Worm (Caenorhabditis elegans) whole organism, late embryonic: ENCODE measurements around the gene math-25.

Source experiments
- C38D4.7 ChIP-seq: fragments of 200-800 bp; sonication (Bioruptor generic); optimal IDR thresholded peaks from 2 replicates; lab custom pipeline; 2018; ENCODE audit warnings: mild to moderate bottlenecking, missing genetic modification characterization, moderate library complexity, missing compliant biosample characterization
- F13H6.1 ChIP-seq: sonication (generic microtip); optimal IDR thresholded peaks from 2 replicates; lab custom pipeline; 2016; ENCODE audit warnings: missing genetic modification characterization, missing compliant biosample characterization
- K09A11.1 ChIP-seq: sonication (generic microtip); optimal IDR thresholded peaks from 2 replicates; lab custom pipeline; 2017; ENCODE audit warnings: antibody characterized with exemption, mild to moderate bottlenecking, missing genetic modification characterization, missing compliant biosample characterization; ENCODE audit not compliant: insufficient read depth
- ahr-1 ChIP-seq: sonication (generic microtip); optimal IDR thresholded peaks from 2 replicates; lab custom pipeline; 2016; ENCODE audit warnings: missing genetic modification characterization, missing compliant biosample characterization
- ama-1 ChIP-seq: fragments of 150-350 bp; optimal IDR thresholded peaks from 2 replicates; lab custom pipeline; 2014
- ceh-14 ChIP-seq: sonication (generic microtip); optimal IDR thresholded peaks from 2 replicates; lab custom pipeline; 2016; ENCODE audit warnings: missing genotype, missing genetic modification characterization, missing compliant biosample characterization
- ceh-2 ChIP-seq: sonication (generic microtip); optimal IDR thresholded peaks from 2 replicates; lab custom pipeline; 2016; ENCODE audit warnings: missing genotype, missing genetic modification characterization, missing compliant biosample characterization
- ceh-24 ChIP-seq: sonication (generic microtip); optimal IDR thresholded peaks from 2 replicates; lab custom pipeline; 2016; ENCODE audit warnings: mild to moderate bottlenecking, missing genetic modification characterization, missing compliant biosample characterization
- ceh-30 ChIP-seq: fragments of 150-350 bp; optimal IDR thresholded peaks from 2 replicates; lab custom pipeline; 2014; ENCODE audit warnings: missing biosample characterization, missing genetic modification characterization
- ceh-45 ChIP-seq: fragments of 200-800 bp; sonication (Bioruptor generic); IDR thresholded peaks from 2 replicates; pipeline ENCODE4 v1.3.6; 2022; ENCODE audit warnings: missing genetic modification reagents, missing genetic modification characterization, missing compliant biosample characterization
- ceh-6 ChIP-seq: fragments of 200-800 bp; sonication (Bioruptor generic); optimal IDR thresholded peaks from 2 replicates; lab custom pipeline; 2018; ENCODE audit warnings: mild to moderate bottlenecking, missing genetic modification characterization, missing compliant biosample characterization
- ceh-9 ChIP-seq: sonication (generic microtip); optimal IDR thresholded peaks from 2 replicates; lab custom pipeline; 2016; ENCODE audit warnings: mild to moderate bottlenecking, missing genetic modification characterization, inconsistent platforms, missing compliant biosample characterization
- che-1 ChIP-seq: sonication (generic microtip); optimal IDR thresholded peaks from 2 replicates; lab custom pipeline; 2016; ENCODE audit warnings: mild to moderate bottlenecking, missing genetic modification characterization, missing compliant biosample characterization
- dmd-4 ChIP-seq: sonication (generic microtip); optimal IDR thresholded peaks from 2 replicates; lab custom pipeline; 2016; ENCODE audit warnings: borderline replicate concordance, missing genetic modification characterization, missing compliant biosample characterization
- dve-1 ChIP-seq: sonication (generic microtip); optimal IDR thresholded peaks from 2 replicates; lab custom pipeline; 2017; ENCODE audit warnings: antibody characterized with exemption, mild to moderate bottlenecking, missing genetic modification characterization, missing compliant biosample characterization
- elt-2 ChIP-seq: sonication (generic microtip); optimal IDR thresholded peaks from 2 replicates; lab custom pipeline; 2016; ENCODE audit warnings: missing genetic modification reagents, missing genetic modification characterization, missing compliant biosample characterization
- elt-4 ChIP-seq: sonication (generic microtip); optimal IDR thresholded peaks from 2 replicates; lab custom pipeline; 2016; ENCODE audit warnings: missing genetic modification characterization, missing compliant biosample characterization
- ets-4 ChIP-seq: sonication (generic microtip); optimal IDR thresholded peaks from 2 replicates; lab custom pipeline; 2016; ENCODE audit warnings: missing genetic modification characterization, missing compliant biosample characterization
- eyg-1 ChIP-seq: sonication (generic microtip); optimal IDR thresholded peaks from 2 replicates; lab custom pipeline; 2016; ENCODE audit warnings: missing genotype, missing genetic modification characterization, missing compliant biosample characterization
- fax-1 ChIP-seq: sonication (generic microtip); optimal IDR thresholded peaks from 2 replicates; lab custom pipeline; 2016; ENCODE audit warnings: missing genotype, missing genetic modification characterization, missing compliant biosample characterization
- fkh-10 ChIP-seq: fragments of 150-350 bp; optimal IDR thresholded peaks from 2 replicates; lab custom pipeline; 2014; ENCODE audit warnings: missing biosample characterization, missing genetic modification reagents, missing genetic modification characterization
- hlh-13 ChIP-seq: fragments of 200-800 bp; sonication (Bioruptor generic); optimal IDR thresholded peaks from 2 replicates; lab custom pipeline; 2018; ENCODE audit warnings: mild to moderate bottlenecking, missing genetic modification characterization, missing compliant biosample characterization
- hlh-15 ChIP-seq: sonication (generic microtip); optimal IDR thresholded peaks from 2 replicates; lab custom pipeline; 2016; ENCODE audit warnings: missing genetic modification characterization, missing compliant biosample characterization
- hlh-6 ChIP-seq: sonication (generic microtip); optimal IDR thresholded peaks from 2 replicates; lab custom pipeline; 2016; ENCODE audit warnings: missing genotype, missing genetic modification characterization, missing compliant biosample characterization
- hlh-8 ChIP-seq: sonication (generic microtip); optimal IDR thresholded peaks from 2 replicates; lab custom pipeline; 2016; ENCODE audit warnings: missing genotype, missing genetic modification characterization, missing compliant biosample characterization
- lim-6 ChIP-seq: sonication (generic microtip); optimal IDR thresholded peaks from 2 replicates; lab custom pipeline; 2016; ENCODE audit warnings: missing genetic modification characterization, missing compliant biosample characterization
- madf-2 ChIP-seq: sonication (generic microtip); optimal IDR thresholded peaks from 2 replicates; lab custom pipeline; 2017; ENCODE audit warnings: missing genetic modification characterization, missing compliant biosample characterization
- mec-3 ChIP-seq: sonication (generic microtip); optimal IDR thresholded peaks from 2 replicates; lab custom pipeline; 2016; ENCODE audit warnings: borderline replicate concordance, missing genetic modification characterization, missing compliant biosample characterization
- npax-4 ChIP-seq: sonication (generic microtip); optimal IDR thresholded peaks from 2 replicates; lab custom pipeline; 2016; ENCODE audit warnings: missing genetic modification characterization, missing compliant biosample characterization
- odd-2 ChIP-seq: sonication (generic microtip); optimal IDR thresholded peaks from 2 replicates; lab custom pipeline; 2017; ENCODE audit warnings: antibody characterized with exemption, mild to moderate bottlenecking, missing genetic modification characterization, missing compliant biosample characterization
- pag-3 ChIP-seq: sonication (generic microtip); optimal IDR thresholded peaks from 2 replicates; lab custom pipeline; 2016; ENCODE audit warnings: missing compliant biosample characterization, missing genetic modification characterization, borderline replicate concordance
- pax-1 ChIP-seq: fragments of 150-350 bp; optimal IDR thresholded peaks from 2 replicates; lab custom pipeline; 2014; ENCODE audit warnings: missing biosample characterization, missing genetic modification characterization
- pha-2 ChIP-seq: sonication (generic microtip); optimal IDR thresholded peaks from 2 replicates; lab custom pipeline; 2017; ENCODE audit warnings: mild to moderate bottlenecking, missing genetic modification characterization, missing compliant biosample characterization
- pqm-1 ChIP-seq: sonication (generic microtip); optimal IDR thresholded peaks from 2 replicates; lab custom pipeline; 2016; ENCODE audit warnings: missing genetic modification characterization, missing compliant biosample characterization
- ref-2 ChIP-seq: sonication (generic microtip); optimal IDR thresholded peaks from 2 replicates; lab custom pipeline; 2016; ENCODE audit warnings: missing genetic modification characterization, missing compliant biosample characterization
- sdc-2 ChIP-seq: sonication (generic microtip); optimal IDR thresholded peaks from 2 replicates; lab custom pipeline; 2016; ENCODE audit warnings: missing genotype, missing genetic modification characterization, missing compliant biosample characterization
- sox-4 ChIP-seq: sonication (generic microtip); optimal IDR thresholded peaks from 2 replicates; lab custom pipeline; 2017; ENCODE audit warnings: mild to moderate bottlenecking, missing genetic modification characterization, inconsistent platforms, missing compliant biosample characterization
- syd-9 ChIP-seq: sonication (generic microtip); optimal IDR thresholded peaks from 2 replicates; lab custom pipeline; 2016; ENCODE audit warnings: mild to moderate bottlenecking, missing genetic modification characterization, moderate library complexity, missing compliant biosample characterization
- tbx-2 ChIP-seq: sonication (generic microtip); optimal IDR thresholded peaks from 2 replicates; lab custom pipeline; 2016; ENCODE audit warnings: missing genetic modification characterization, missing compliant biosample characterization
- tbx-7 ChIP-seq: sonication (generic microtip); optimal IDR thresholded peaks from 2 replicates; lab custom pipeline; 2016; ENCODE audit warnings: missing genotype, missing genetic modification characterization, missing compliant biosample characterization
- unc-3 ChIP-seq, 2 experiments: fragments of 200-800 bp in 1 of 2; sonication (Bioruptor generic) in 1 of 2; sonication (generic microtip) in 1 of 2; conservative IDR thresholded peaks in 1 of 2; optimal IDR thresholded peaks in 1 of 2; 2 replicates each; pipeline versions ENCODE4 v1.3.6 to Lab custom; 2016 to 2022; ENCODE audit warnings: missing compliant biosample characterization in 2 of 2, missing genetic modification characterization in 2 of 2, missing genetic modification reagents in 1 of 2
- unc-55 ChIP-seq: sonication (generic microtip); optimal IDR thresholded peaks from 2 replicates; lab custom pipeline; 2017; ENCODE audit warnings: missing biosample characterization, missing genetic modification reagents, missing genetic modification characterization
- unc-86 ChIP-seq: sonication (generic microtip); optimal IDR thresholded peaks from 2 replicates; lab custom pipeline; 2016; ENCODE audit warnings: missing genetic modification characterization, missing compliant biosample characterization
- zip-5 ChIP-seq: sonication (generic microtip); optimal IDR thresholded peaks from 2 replicates; lab custom pipeline; 2016; ENCODE audit warnings: missing genetic modification characterization, missing compliant biosample characterization
- ztf-16 ChIP-seq: sonication (generic microtip); optimal IDR thresholded peaks from 2 replicates; lab custom pipeline; 2017; ENCODE audit warnings: missing genetic modification characterization, missing compliant biosample characterization

Gene math-25

ce11 chrII:1924459-1924858 lies 28.6 kb downstream of the math-25 start, which contains the start of gene F52C6.3:
Gene F52C6.3, plus strand, starts transcription at chrII:1924759.
- TF ChIP-seq ztf-16 (no peak), elt-4 (tag; lab: Kevin White, UChicago) (no peak), hlh-8 (tag; lab: Kevin White, UChicago) (no peak), che-1 (no peak), ceh-14 (no peak), eyg-1 (tag; lab: Kevin White, UChicago) (no peak), dve-1 (tag; lab: Kevin White, UChicago) (no peak), fax-1 (no peak), tbx-7 (tag; lab: Kevin White, UChicago) (no peak), tbx-2 (tag; lab: Kevin White, UChicago) (no peak), hlh-13 (GFP tag; lab: Kevin White, UChicago) (no peak), ama-1 (lab: Kevin White, UChicago) (no peak), sox-4 (tag; lab: Kevin White, UChicago) (no peak), unc-55 (GFP tag; lab: Kevin White, UChicago) (no peak), C38D4.7 (GFP tag; lab: Kevin White, UChicago) (no peak), hlh-6 (tag; lab: Kevin White, UChicago) (no peak), lim-6 (tag; lab: Kevin White, UChicago) (no peak), pqm-1 (tag; lab: Kevin White, UChicago) (no peak), npax-4 (tag; lab: Kevin White, UChicago) (no peak), ceh-24 (tag; lab: Kevin White, UChicago) (no peak)

- TF ChIP-seq ama-1 (lab: Kevin White, UChicago) (no peak), ceh-45 (GFP tag; lab: Robert Waterston, UW) (no peak), K09A11.1 (no peak), unc-86 (tag; lab: Kevin White, UChicago) (no peak), pha-2 (tag; lab: Kevin White, UChicago) (no peak), ceh-30 (tag; lab: Kevin White, UChicago) (no peak), pag-3 (no peak), ref-2 (tag; lab: Kevin White, UChicago) (no peak), ceh-2 (tag; lab: Kevin White, UChicago) (no peak)
- TF ChIP-seq, all 69 proteins: peak for 0
These were observed 30.3 kb downstream of the math-25 start, which contains the start of gene F52C6.2 for ce11 chrII:1926162-1926561. Gene F52C6.2, plus strand, starts transcription at chrII:1926462.

DNA sequence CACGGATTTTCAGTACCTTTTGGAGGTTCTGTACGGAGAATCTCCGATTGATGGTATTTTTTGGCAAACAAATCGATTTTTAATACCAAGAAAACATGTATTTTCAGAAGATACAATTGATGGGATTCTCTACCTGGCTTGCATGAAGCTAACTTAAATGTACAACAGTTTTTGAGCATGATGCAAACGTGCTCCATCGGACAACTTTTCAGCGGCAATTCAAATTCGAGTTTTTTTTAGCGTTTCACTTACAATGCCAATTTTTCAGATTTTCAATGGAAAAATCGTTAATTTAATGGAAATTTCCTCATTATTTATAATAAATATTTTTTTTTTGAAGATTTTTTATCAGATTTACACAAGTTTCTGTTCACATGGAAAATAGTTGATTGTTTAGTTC lies 32.7 kb downstream of the math-25 start:
- TF ChIP-seq ceh-9 (no peak), unc-3 (GFP tag; conservative IDR thresholded peaks at IDR 0.05; lab: Robert Waterston, UW) (no peak), unc-3 (tag; optimal IDR thresholded peaks at IDR 0.05; lab: Kevin White, UChicago) (no peak), ahr-1 (tag; lab: Kevin White, UChicago) (no peak), F13H6.1 (tag; lab: Kevin White, UChicago) (no peak), pax-1 (tag; lab: Kevin White, UChicago) (no peak), elt-2 (no peak), sdc-2 (tag; lab: Kevin White, UChicago) (no peak), syd-9 (tag; lab: Kevin White, UChicago) (no peak), hlh-15 (tag; lab: Kevin White, UChicago) (no peak), ceh-24 (tag; lab: Kevin White, UChicago) (no peak), lim-6 (tag; lab: Kevin White, UChicago) (no peak)

ce11 chrII:1939652-1940051 lies 43.8 kb downstream of the math-25 start, which contains the start of gene ZK250.13:
Gene ZK250.13, minus strand, starts transcription at chrII:1939752.
- TF ChIP-seq ceh-6 (GFP tag; lab: Kevin White, UChicago), result no peak
- TF ChIP-seq dmd-4, result no peak
- no peak for TF ChIP-seq madf-2 (tag; lab: Kevin White, UChicago)
- TF ChIP-seq eyg-1 (tag; lab: Kevin White, UChicago), result no peak
- no peak for TF ChIP-seq hlh-6 (tag; lab: Kevin White, UChicago)
- no peak for TF ChIP-seq hlh-13 (GFP tag; lab: Kevin White, UChicago)
- no peak for TF ChIP-seq fkh-10 (GFP tag; lab: Kevin White, UChicago)
- no peak for TF ChIP-seq hlh-8 (tag; lab: Kevin White, UChicago)
- no peak for TF ChIP-seq ceh-14
- TF ChIP-seq odd-2 (tag; lab: Kevin White, UChicago), result no peak
- TF ChIP-seq mec-3, result no peak
- TF ChIP-seq zip-5 (tag; lab: Kevin White, UChicago), result no peak
- no peak for TF ChIP-seq tbx-7 (tag; lab: Kevin White, UChicago)
- TF ChIP-seq ets-4 (tag; lab: Kevin White, UChicago), result no peak
